Worm (Caenorhabditis elegans) whole organism, L1 larva: ENCODE measurements around the gene exos-2.
A peak's percentile ranks its signal among the peaks of the same experiment; 100 is the strongest.

Source experiments
- C34B4.2 ChIP-seq: sonication (generic microtip); optimal IDR thresholded peaks from 2 replicates; lab custom pipeline; 2017; ENCODE audit warnings: mild to moderate bottlenecking, missing genetic modification characterization, missing compliant biosample characterization
- F16B12.6 ChIP-seq: fragments of 150-350 bp; optimal IDR thresholded peaks from 2 replicates; lab custom pipeline; 2014; ENCODE audit warnings: missing biosample characterization, missing genetic modification characterization
- Y116A8C.19 ChIP-seq: sonication (generic microtip); optimal IDR thresholded peaks from 2 replicates; lab custom pipeline; 2016; ENCODE audit warnings: missing compliant biosample characterization, missing genetic modification characterization, borderline replicate concordance
- aly-2 ChIP-seq: fragments of 150-350 bp; optimal IDR thresholded peaks from 2 replicates; lab custom pipeline; 2014; ENCODE audit warnings: missing biosample characterization, missing genetic modification characterization
- ama-1 ChIP-seq: fragments of 150-350 bp; optimal IDR thresholded peaks from 2 replicates; lab custom pipeline; 2014
- blmp-1 ChIP-seq: fragments of 150-350 bp; optimal IDR thresholded peaks from 2 replicates; lab custom pipeline; 2014; ENCODE audit warnings: missing biosample characterization, missing genetic modification characterization
- ceh-63 ChIP-seq: fragments of 200-800 bp; sonication (Bioruptor generic); optimal IDR thresholded peaks from 2 replicates; lab custom pipeline; 2018; ENCODE audit warnings: mild to moderate bottlenecking, missing genetic modification characterization, missing compliant biosample characterization
- ces-1 ChIP-seq: fragments of 150-350 bp; optimal IDR thresholded peaks from 2 replicates; lab custom pipeline; 2014; ENCODE audit warnings: missing biosample characterization, missing genetic modification reagents, missing genetic modification characterization
- dsc-1 ChIP-seq: sonication (generic microtip); optimal IDR thresholded peaks from 2 replicates; lab custom pipeline; 2016; ENCODE audit warnings: mild to moderate bottlenecking, missing genetic modification characterization, missing compliant biosample characterization
- efl-1 ChIP-seq, 4 experiments: fragments of 150-350 bp; optimal IDR thresholded peaks in 3 of 4; peaks in 1 of 4; 1 replicate in 1 of 4; 2 replicates in 3 of 4; lab custom pipeline; 2014; ENCODE audit warnings: missing biosample characterization in 2 of 4, missing genetic modification characterization in 2 of 4, missing genetic modification reagents in 2 of 4
- egl-27 ChIP-seq, 2 experiments: fragments of 150-350 bp in 1 of 2; sonication (generic microtip); optimal IDR thresholded peaks; 3 replicates each; lab custom pipeline; 2017 to 2018; ENCODE audit warnings: missing biosample characterization in 2 of 2, missing genetic modification characterization in 2 of 2, missing genetic modification reagents in 2 of 2
- elt-2 ChIP-seq: sonication (generic microtip); optimal IDR thresholded peaks from 2 replicates; lab custom pipeline; 2016; ENCODE audit warnings: missing genetic modification characterization, mild to moderate bottlenecking, inconsistent platforms, missing compliant biosample characterization, missing genetic modification reagents
- fkh-8 ChIP-seq: sonication (generic microtip); optimal IDR thresholded peaks from 2 replicates; lab custom pipeline; 2016; ENCODE audit warnings: mild to moderate bottlenecking, missing genetic modification characterization, missing compliant biosample characterization
- hlh-4 ChIP-seq: sonication (generic microtip); optimal IDR thresholded peaks from 2 replicates; lab custom pipeline; 2016; ENCODE audit warnings: mild to moderate bottlenecking, missing genetic modification characterization, missing compliant biosample characterization
- isw-1 ChIP-seq: fragments of 200-800 bp; sonication (Bioruptor generic); IDR thresholded peaks from 2 replicates; pipeline ENCODE4 v1.3.6; 2022; ENCODE audit warnings: missing genetic modification characterization, missing compliant biosample characterization
- jun-1 ChIP-seq: fragments of 150-350 bp; optimal IDR thresholded peaks from 2 replicates; lab custom pipeline; 2014; ENCODE audit warnings: missing biosample characterization, missing genetic modification reagents, missing genetic modification characterization
- lin-13 ChIP-seq: fragments of 150-350 bp; optimal IDR thresholded peaks from 2 replicates; lab custom pipeline; 2014; ENCODE audit warnings: missing biosample characterization, missing genetic modification reagents, missing genetic modification characterization
- lin-14 ChIP-seq: fragments of 200-800 bp; sonication (Bioruptor generic); optimal IDR thresholded peaks from 2 replicates; lab custom pipeline; 2018; ENCODE audit warnings: mild to moderate bottlenecking, missing genetic modification characterization, moderate library complexity, missing compliant biosample characterization
- lin-15B ChIP-seq: fragments of 150-350 bp; sonication (generic microtip); optimal IDR thresholded peaks from 3 replicates; lab custom pipeline; 2014; ENCODE audit warnings: missing biosample characterization, missing genetic modification characterization
- lin-35 ChIP-seq, 2 experiments: fragments of 150-350 bp; optimal IDR thresholded peaks; 2 replicates each; lab custom pipeline; 2014; ENCODE audit warnings: missing biosample characterization in 2 of 2, missing genetic modification characterization in 2 of 2, missing genetic modification reagents in 2 of 2
- lsy-2 ChIP-seq, 2 experiments: fragments of 150-350 bp; optimal IDR thresholded peaks; 2 replicates each; lab custom pipeline; 2014; ENCODE audit warnings: missing biosample characterization in 2 of 2, missing genetic modification characterization in 2 of 2
- mdl-1 ChIP-seq, 2 experiments: fragments of 150-350 bp; optimal IDR thresholded peaks; 2 replicates each; lab custom pipeline; 2014 to 2017; ENCODE audit warnings: missing biosample characterization in 2 of 2, missing genetic modification characterization in 2 of 2, inconsistent platforms in 1 of 2
- mep-1 ChIP-seq: fragments of 150-350 bp; optimal IDR thresholded peaks from 2 replicates; lab custom pipeline; 2014; ENCODE audit warnings: missing biosample characterization, missing genetic modification characterization
- nhr-11 ChIP-seq: fragments of 150-350 bp; optimal IDR thresholded peaks from 2 replicates; lab custom pipeline; 2014; ENCODE audit warnings: missing biosample characterization, missing genetic modification characterization
- nhr-20 ChIP-seq: sonication (generic microtip); optimal IDR thresholded peaks from 2 replicates; lab custom pipeline; 2016; ENCODE audit warnings: mild to moderate bottlenecking, missing genetic modification characterization, missing compliant biosample characterization
- nhr-237 ChIP-seq: fragments of 150-350 bp; optimal IDR thresholded peaks from 2 replicates; lab custom pipeline; 2014; ENCODE audit warnings: missing biosample characterization, missing genetic modification characterization
- nhr-28 ChIP-seq: fragments of 150-350 bp; optimal IDR thresholded peaks from 2 replicates; lab custom pipeline; 2014; ENCODE audit warnings: missing biosample characterization, missing genetic modification characterization
- nhr-76 ChIP-seq: sonication (generic microtip); optimal IDR thresholded peaks from 2 replicates; lab custom pipeline; 2017; ENCODE audit warnings: missing biosample characterization, missing genetic modification characterization
- nhr-77 ChIP-seq: fragments of 150-350 bp; optimal IDR thresholded peaks from 2 replicates; lab custom pipeline; 2014; ENCODE audit warnings: missing biosample characterization, missing genetic modification characterization
- nhr-84 ChIP-seq: sonication (generic microtip); optimal IDR thresholded peaks from 2 replicates; lab custom pipeline; 2017; ENCODE audit warnings: missing biosample characterization, missing genetic modification characterization
- pag-3 ChIP-seq: sonication (generic microtip); optimal IDR thresholded peaks from 2 replicates; lab custom pipeline; 2017; ENCODE audit warnings: missing genetic modification characterization, mild to moderate bottlenecking, missing compliant biosample characterization, antibody characterized with exemption, borderline replicate concordance; ENCODE audit not compliant: insufficient read depth
- rnt-1 ChIP-seq: sonication (generic microtip); optimal IDR thresholded peaks from 2 replicates; lab custom pipeline; 2016; ENCODE audit warnings: mild to moderate bottlenecking, missing genetic modification characterization, moderate library complexity, missing compliant biosample characterization
- skn-1 ChIP-seq: fragments of 150-350 bp; optimal IDR thresholded peaks from 2 replicates; lab custom pipeline; 2014; ENCODE audit warnings: missing biosample characterization, missing genetic modification characterization
- snpc-4 ChIP-seq: fragments of 150-350 bp; optimal IDR thresholded peaks from 2 replicates; lab custom pipeline; 2014; ENCODE audit warnings: missing biosample characterization, missing genetic modification characterization
- snu-23 ChIP-seq: sonication (generic microtip); optimal IDR thresholded peaks from 2 replicates; lab custom pipeline; 2016; ENCODE audit warnings: missing genetic modification characterization, missing compliant biosample characterization
- sptf-1 ChIP-seq: fragments of 150-350 bp; optimal IDR thresholded peaks from 2 replicates; lab custom pipeline; 2014; ENCODE audit warnings: missing biosample characterization, missing genetic modification characterization
- sup-37 ChIP-seq: fragments of 200-800 bp; sonication (Bioruptor generic); optimal IDR thresholded peaks from 2 replicates; lab custom pipeline; 2018; ENCODE audit warnings: mild to moderate bottlenecking, missing genetic modification characterization, missing compliant biosample characterization
- tlp-1 ChIP-seq: fragments of 150-350 bp; optimal IDR thresholded peaks from 2 replicates; lab custom pipeline; 2014; ENCODE audit warnings: missing biosample characterization, missing genetic modification characterization
- unc-86 ChIP-seq: sonication (generic microtip); optimal IDR thresholded peaks from 2 replicates; lab custom pipeline; 2016; ENCODE audit warnings: missing genetic modification characterization, missing compliant biosample characterization
- unc-98 ChIP-seq: fragments of 200-800 bp; sonication (Bioruptor generic); IDR thresholded peaks from 2 replicates; pipeline ENCODE4 v1.3.6; 2022; ENCODE audit warnings: missing genetic modification characterization, missing compliant biosample characterization
- vab-15 ChIP-seq: sonication (generic microtip); optimal IDR thresholded peaks from 2 replicates; lab custom pipeline; 2017; ENCODE audit warnings: missing genotype, mild to moderate bottlenecking, missing genetic modification characterization, missing compliant biosample characterization
- ztf-11 ChIP-seq, 2 experiments: sonication (generic microtip); optimal IDR thresholded peaks; 2 replicates each; lab custom pipeline; 2016 to 2017; ENCODE audit warnings: missing genetic modification characterization in 2 of 2, missing biosample characterization in 1 of 2, missing compliant biosample characterization in 1 of 2

Gene exos-2

ce11 chrIV:6431582-6431981, 16.3 kb downstream of the exos-2 start, which contains the start of gene acp-7:
Gene acp-7 (minus strand): TSS chrIV:6431682.
- no peak for TF ChIP-seq nhr-20 (tag; lab: Kevin White, UChicago)
- TF ChIP-seq lin-14: peak; percentile 5
- TF ChIP-seq hlh-4 (tag; lab: Kevin White, UChicago): no peak
- no peak for TF ChIP-seq tlp-1 (tag; lab: Kevin White, UChicago)
- TF ChIP-seq efl-1 (optimal IDR thresholded peaks at IDR 0.05; lab: Kevin White, UChicago): no peak
- no peak for TF ChIP-seq efl-1 (GFP tag; optimal IDR thresholded peaks at IDR 0.05 in 1 of 2; lab: Kevin White, UChicago)
- TF ChIP-seq egl-27 (tag; optimal IDR thresholded peaks at IDR 0.05; lab: Kevin White, UChicago): no peak

- TF ChIP-seq tlp-1 (tag; lab: Kevin White, UChicago) (peak; percentile 13), elt-2 (tag; lab: Kevin White, UChicago) (peak; percentile 40), ceh-63 (GFP tag; lab: Kevin White, UChicago) (no peak), skn-1 (tag; lab: Kevin White, UChicago) (no peak)
These were observed 17.1 kb downstream of the exos-2 start for ce11 chrIV:6432375-6432774.

- TF ChIP-seq elt-2 (tag; lab: Kevin White, UChicago) (peak; percentile 36), lin-35 (GFP tag; optimal IDR thresholded peaks at IDR 0.05; lab: Kevin White, UChicago) (peak in 1 of 2 experiments; percentile 18), efl-1 (optimal IDR thresholded peaks at IDR 0.05; lab: Kevin White, UChicago) (no peak), efl-1 (GFP tag; optimal IDR thresholded peaks at IDR 0.05 in 1 of 2; lab: Kevin White, UChicago) (peak in 1 of 2 experiments; percentile 63), vab-15 (tag; lab: Kevin White, UChicago) (no peak), pag-3 (tag; lab: Kevin White, UChicago) (no peak)
These were observed 18.1 kb downstream of the exos-2 start for ce11 chrIV:6433424-6433823.

- TF ChIP-seq egl-27 (tag; optimal IDR thresholded peaks at IDR 0.05; lab: Kevin White, UChicago): no peak
- TF ChIP-seq F16B12.6: no peak
- no peak for TF ChIP-seq nhr-237 (tag; lab: Kevin White, UChicago)
- no peak for TF ChIP-seq isw-1 (GFP tag; lab: Robert Waterston, UW)
- TF ChIP-seq nhr-84: no peak
- TF ChIP-seq vab-15 (tag; lab: Kevin White, UChicago): no peak
- no peak for TF ChIP-seq ztf-11 (tag; optimal IDR thresholded peaks at IDR 0.05; lab: Kevin White, UChicago)
- no peak for TF ChIP-seq C34B4.2 (tag; lab: Kevin White, UChicago)
These were observed 22.8 kb downstream of the exos-2 start, which contains the start of gene dlc-5 for ce11 chrIV:6438051-6438450. Gene dlc-5 (plus strand): TSS chrIV:6438204.

- TF ChIP-seq unc-98 (GFP tag; lab: Robert Waterston, UW) (no peak), rnt-1 (tag; lab: Kevin White, UChicago) (no peak), snpc-4 (no peak), nhr-28 (tag; lab: Kevin White, UChicago) (no peak), nhr-11 (no peak), Y116A8C.19 (tag; lab: Kevin White, UChicago) (no peak), jun-1 (no peak), nhr-76 (no peak), ces-1 (GFP tag; lab: Kevin White, UChicago) (no peak), dsc-1 (tag; lab: Kevin White, UChicago) (no peak), skn-1 (tag; lab: Kevin White, UChicago) (no peak), lin-15B (tag; lab: Kevin White, UChicago) (no peak), mep-1 (no peak)
These were observed 26.3 kb downstream of the exos-2 start, which contains the start of gene Y73B6BL.31 for ce11 chrIV:6441601-6442000. Gene Y73B6BL.31 (plus strand): TSS chrIV:6441901.

- TF ChIP-seq unc-86 (tag; lab: Kevin White, UChicago): no peak
- TF ChIP-seq ama-1 (lab: Kevin White, UChicago): no peak
- no peak for TF ChIP-seq sup-37 (GFP tag; lab: Kevin White, UChicago)
- no peak for TF ChIP-seq nhr-77 (tag; lab: Kevin White, UChicago)
- TF ChIP-seq aly-2 (tag; lab: Kevin White, UChicago): no peak
- TF ChIP-seq sptf-1 (tag; lab: Kevin White, UChicago): no peak
- TF ChIP-seq mdl-1 (tag; optimal IDR thresholded peaks at IDR 0.05; lab: Kevin White, UChicago): no peak
- TF ChIP-seq dsc-1 (tag; lab: Kevin White, UChicago): no peak
- TF ChIP-seq lsy-2 (tag; optimal IDR thresholded peaks at IDR 0.05; lab: Kevin White, UChicago): no peak
- no peak for TF ChIP-seq snpc-4
- peak; percentile 13 for TF ChIP-seq snu-23 (GFP tag; lab: Kevin White, UChicago)
- peak; percentile 22 for TF ChIP-seq blmp-1 (tag; lab: Kevin White, UChicago)
- no peak for TF ChIP-seq pag-3 (tag; lab: Kevin White, UChicago)
- peak; percentile 17 for TF ChIP-seq fkh-8 (tag; lab: Kevin White, UChicago)
- TF ChIP-seq lin-13 (GFP tag; lab: Kevin White, UChicago): no peak
- no peak for TF ChIP-seq Y116A8C.19 (tag; lab: Kevin White, UChicago)
- TF ChIP-seq nhr-11: no peak
These were observed 26.8 kb downstream of the exos-2 start for ce11 chrIV:6442016-6442618.
